Fruit fly (Drosophila melanogaster) whole organism, pupa: ENCODE measurements around the gene CG18281.
"Not testable (repeated sequence)": the region's sequence is repeated elsewhere in the genome, so short reads cannot be mapped to it uniquely, and the experiment has no call there.

ENCODE experiments used
- CG10348 ChIP-seq: fragments of 200-800 bp; sonication (Bioruptor generic); IDR thresholded peaks from 2 replicates; pipeline ENCODE4 v1.3.6; 2022; ENCODE audit warnings: missing biosample characterization, missing genetic modification characterization
- CG12605 ChIP-seq: fragments of 200-800 bp; sonication (Bioruptor generic); IDR thresholded peaks from 2 replicates; pipeline ENCODE4 v1.3.6; 2022; ENCODE audit warnings: missing biosample characterization, missing genetic modification characterization
- CG13204 ChIP-seq: fragments of 200-800 bp; sonication (Bioruptor generic); optimal IDR thresholded peaks from 2 replicates; lab custom pipeline; 2018; ENCODE audit warnings: missing biosample characterization, mild to moderate bottlenecking, missing genetic modification characterization, moderate library complexity
- CG14655 ChIP-seq: fragments of 200-800 bp; sonication (Bioruptor generic); optimal IDR thresholded peaks from 3 replicates; lab custom pipeline; 2017; ENCODE audit warnings: mild to moderate bottlenecking, missing biosample characterization, missing genetic modification reagents, missing genetic modification characterization
- CG15710 ChIP-seq: fragments of 200-800 bp; sonication (Bioruptor generic); optimal IDR thresholded peaks from 2 replicates; lab custom pipeline; 2018; ENCODE audit warnings: missing biosample characterization, mild to moderate bottlenecking, missing genetic modification characterization, moderate library complexity
- CG17806 ChIP-seq: fragments of 200-800 bp; sonication (Bioruptor generic); optimal IDR thresholded peaks from 2 replicates; lab custom pipeline; 2018; ENCODE audit warnings: missing biosample characterization, mild to moderate bottlenecking, missing genetic modification characterization, moderate library complexity
- CG32121 ChIP-seq: fragments of 200-800 bp; sonication (Bioruptor generic); IDR thresholded peaks from 2 replicates; pipeline ENCODE4 v1.3.6; 2022; ENCODE audit warnings: missing biosample characterization, missing genetic modification characterization
- CG34367 ChIP-seq: fragments of 200-800 bp; sonication (Bioruptor generic); optimal IDR thresholded peaks from 2 replicates; lab custom pipeline; 2018; ENCODE audit warnings: missing biosample characterization, mild to moderate bottlenecking, missing genetic modification characterization
- CG4496 ChIP-seq: fragments of 200-800 bp; sonication (Bioruptor generic); IDR thresholded peaks from 3 replicates; pipeline ENCODE4 v1.3.6; 2022; ENCODE audit warnings: missing biosample characterization, missing genetic modification characterization
- CG8159 ChIP-seq: fragments of 200-800 bp; sonication (Bioruptor generic); optimal IDR thresholded peaks from 3 replicates; lab custom pipeline; 2018; ENCODE audit warnings: missing biosample characterization, mild to moderate bottlenecking, missing genetic modification characterization, moderate library complexity
- CG8301 ChIP-seq: fragments of 200-800 bp; sonication (Bioruptor generic); optimal IDR thresholded peaks from 2 replicates; lab custom pipeline; 2018; ENCODE audit warnings: missing biosample characterization, mild to moderate bottlenecking, missing genetic modification characterization
- CG9948 ChIP-seq: fragments of 200-800 bp; sonication (Bioruptor generic); optimal IDR thresholded peaks from 2 replicates; lab custom pipeline; 2018; ENCODE audit warnings: missing biosample characterization, mild to moderate bottlenecking, missing genetic modification characterization, moderate library complexity
- D1 ChIP-seq: fragments of 200-800 bp; sonication (Bioruptor generic); optimal IDR thresholded peaks from 2 replicates; lab custom pipeline; 2018; ENCODE audit warnings: missing biosample characterization, mild to moderate bottlenecking, missing genetic modification characterization, moderate library complexity
- EcR ChIP-seq: fragments of 200-800 bp; sonication (Bioruptor generic); optimal IDR thresholded peaks from 3 replicates; lab custom pipeline; 2019; ENCODE audit warnings: missing biosample characterization, missing genetic modification characterization, mild to moderate bottlenecking, moderate library complexity, missing genetic modification reagents
- Ets98B ChIP-seq: fragments of 200-800 bp; sonication (Bioruptor generic); IDR thresholded peaks from 2 replicates; pipeline ENCODE4 v1.3.6; 2022; ENCODE audit warnings: missing biosample characterization, missing genetic modification characterization
- Pif1A ChIP-seq: fragments of 200-800 bp; sonication (Bioruptor generic); optimal IDR thresholded peaks from 3 replicates; lab custom pipeline; 2016; ENCODE audit warnings: missing biosample characterization, missing genetic modification characterization
- Pif1B ChIP-seq: fragments of 200-800 bp; sonication (Bioruptor generic); optimal IDR thresholded peaks from 3 replicates; lab custom pipeline; 2016; ENCODE audit warnings: missing biosample characterization, missing genetic modification characterization
- Snoo ChIP-seq: fragments of 200-800 bp; sonication (Bioruptor generic); optimal IDR thresholded peaks from 3 replicates; lab custom pipeline; 2017; ENCODE audit warnings: missing biosample characterization, mild to moderate bottlenecking, missing genetic modification characterization, inconsistent platforms
- fd96Ca ChIP-seq: fragments of 200-800 bp; sonication (Bioruptor generic); IDR thresholded peaks from 3 replicates; pipeline ENCODE4 v1.3.6; 2022; ENCODE audit warnings: missing biosample characterization, missing genetic modification characterization
- gl ChIP-seq: fragments of 200-800 bp; sonication (Bioruptor generic); optimal IDR thresholded peaks from 2 replicates; lab custom pipeline; 2018; ENCODE audit warnings: missing biosample characterization, mild to moderate bottlenecking, missing genetic modification characterization
- rn ChIP-seq: fragments of 200-800 bp; sonication (Bioruptor generic); IDR thresholded peaks from 2 replicates; pipeline ENCODE4 v1.3.6; 2022; ENCODE audit warnings: missing biosample characterization, missing genetic modification characterization

CG18281 gene

dm6 chr3L:20497124-20497996 lies 2.3 kb upstream of the CG18281 start, which contains the start of gene CG32425:
Gene CG32425 (plus strand): TSS chr3L:20497323.
- TF ChIP-seq CG8159 (tag; lab: Kevin White, UChicago): no peak
- 0 out of 2 replicates have a peak, but pooled peaks have one; percentile 19 for TF ChIP-seq Ets98B (GFP tag; lab: Robert Waterston, UW)
- TF ChIP-seq CG32121: no peak
- TF ChIP-seq CG17806 (tag; lab: Kevin White, UChicago): peak; percentile 1
- TF ChIP-seq CG4496 (GFP tag; lab: Robert Waterston, UW): peak; percentile 61; the same call in 1 of the 3 replicates
- TF ChIP-seq gl (tag; lab: Kevin White, UChicago): peak; percentile 26
- TF ChIP-seq EcR: peak; percentile 32

- peak; percentile 29 for TF ChIP-seq D1 (tag; lab: Kevin White, UChicago)
- no peak for TF ChIP-seq CG8301 (tag; lab: Kevin White, UChicago)
- TF ChIP-seq CG32121: 0 out of 2 replicates have a peak, but pooled peaks have one; percentile 18
- TF ChIP-seq Pif1B (GFP tag; lab: Kevin White, UChicago): no peak
Measured at dm6 chr3L:20498204-20498603, 1.4 kb upstream of the CG18281 start.

- no peak for TF ChIP-seq CG12605 (GFP tag; lab: Robert Waterston, UW)
- no peak for TF ChIP-seq CG13204 (GFP tag; lab: Kevin White, UChicago)
- no peak for TF ChIP-seq CG8301 (tag; lab: Kevin White, UChicago)
- TF ChIP-seq fd96Ca (GFP tag; lab: Robert Waterston, UW): no peak
- no peak for TF ChIP-seq CG32121
- TF ChIP-seq CG15710 (tag; lab: Kevin White, UChicago): no peak
- no peak for TF ChIP-seq Pif1B (GFP tag; lab: Kevin White, UChicago)
- TF ChIP-seq CG8159 (tag; lab: Kevin White, UChicago): no peak
- TF ChIP-seq CG10348 (GFP tag; lab: Robert Waterston, UW): no peak
- no peak for TF ChIP-seq Snoo (tag; lab: Kevin White, UChicago)
- no peak for TF ChIP-seq CG34367 (tag; lab: Kevin White, UChicago)
- no peak for TF ChIP-seq CG9948 (tag; lab: Kevin White, UChicago)
- no peak for TF ChIP-seq CG14655
- no peak for TF ChIP-seq Ets98B (GFP tag; lab: Robert Waterston, UW)
- TF ChIP-seq rn (GFP tag; lab: Robert Waterston, UW): no peak
Measured at dm6 chr3L:20503256-20503655, 3.6 kb downstream of the CG18281 start.

- TF ChIP-seq CG10348 (GFP tag; lab: Robert Waterston, UW); CG17806 (tag; lab: Kevin White, UChicago); D1 (tag; lab: Kevin White, UChicago): not testable (repeated sequence)
- TF ChIP-seq, all 21 proteins: peak for 0; not testable (repeated sequence) for 21
Measured at dm6 chr3L:20503886-20504285, 4.2 kb downstream of the CG18281 start, which contains the start of gene CG17637. Gene CG17637 (plus strand): TSS chr3L:20504186.

dm6 chr3L:20505732-20506131 lies 6.1 kb downstream of the CG18281 start, which contains the start of gene CG5078:
Gene CG5078 (plus strand): TSS chr3L:20506032.
- TF ChIP-seq CG4496 (GFP tag; lab: Robert Waterston, UW) (no peak), CG9948 (tag; lab: Kevin White, UChicago) (no peak), CG15710 (tag; lab: Kevin White, UChicago) (no peak), CG8159 (tag; lab: Kevin White, UChicago) (no peak), CG12605 (GFP tag; lab: Robert Waterston, UW) (no peak), Pif1A (GFP tag; lab: Kevin White, UChicago) (no peak), Pif1B (GFP tag; lab: Kevin White, UChicago) (no peak)
- TF ChIP-seq, all 21 proteins: peak for 0

- TF ChIP-seq gl (tag; lab: Kevin White, UChicago) (no peak), Ets98B (GFP tag; lab: Robert Waterston, UW) (peak; percentile 7; the same call in 1 of the 2 replicates), CG10348 (GFP tag; lab: Robert Waterston, UW) (no peak), CG12605 (GFP tag; lab: Robert Waterston, UW) (no peak)
- TF ChIP-seq, all 21 proteins: peak for 1
Measured at dm6 chr3L:20507552-20507951, 7.9 kb downstream of the CG18281 start.

- TF ChIP-seq CG8159 (tag; lab: Kevin White, UChicago) (peak; percentile 93), Ets98B (GFP tag; lab: Robert Waterston, UW) (peak; percentile 89), D1 (tag; lab: Kevin White, UChicago) (peak; percentile 78), CG12605 (GFP tag; lab: Robert Waterston, UW) (peak; percentile 65), CG15710 (tag; lab: Kevin White, UChicago) (peak; percentile 91), Pif1B (GFP tag; lab: Kevin White, UChicago) (peak; percentile 87), Snoo (tag; lab: Kevin White, UChicago) (peak; percentile 88), CG17806 (tag; lab: Kevin White, UChicago) (peak; percentile 89), CG8301 (tag; lab: Kevin White, UChicago) (peak; percentile 83), CG4496 (GFP tag; lab: Robert Waterston, UW) (peak; percentile 89; the same call in 2 of the 3 replicates), CG34367 (tag; lab: Kevin White, UChicago) (peak; percentile 82), rn (GFP tag; lab: Robert Waterston, UW) (peak; percentile 39; the same call in 1 of the 2 replicates), CG13204 (GFP tag; lab: Kevin White, UChicago) (no peak), Pif1A (GFP tag; lab: Kevin White, UChicago) (peak; percentile 91), CG10348 (GFP tag; lab: Robert Waterston, UW) (peak; percentile 61), CG14655 (peak; percentile 89), CG9948 (tag; lab: Kevin White, UChicago) (peak; percentile 87), EcR (peak; percentile 59), gl (tag; lab: Kevin White, UChicago) (peak; percentile 75), fd96Ca (GFP tag; lab: Robert Waterston, UW) (peak; percentile 90), CG32121 (peak; percentile 88)
Measured at dm6 chr3L:20508136-20508635, 8.6 kb downstream of the CG18281 start.
